Worm (Caenorhabditis elegans): ENCODE measurements around the gene cah-1.
A peak's percentile ranks its signal among the peaks of the same experiment; 100 is the strongest.

- TF ChIP-seq nhr-237 (tag; optimal IDR thresholded peaks at IDR 0.05), result peak; percentile 1
- TF ChIP-seq unc-39 (tag; optimal IDR thresholded peaks at IDR 0.05), result no peak
- peak; percentile 4 for TF ChIP-seq unc-62 (GFP tag; optimal IDR thresholded peaks at IDR 0.05)
- TF ChIP-seq mab-5 (tag; optimal IDR thresholded peaks at IDR 0.05), result no peak
- TF ChIP-seq hlh-1 (tag; optimal IDR thresholded peaks at IDR 0.05), result peak; percentile 46
- no peak for TF ChIP-seq lsy-2 (tag; optimal IDR thresholded peaks at IDR 0.05)
- no peak for TF ChIP-seq nhr-76 (tag; optimal IDR thresholded peaks at IDR 0.05)
Observed at ce11 chrIII:5080700-5081572, 4.5 kb downstream of the cah-1 start.
